Worm (Caenorhabditis elegans) whole organism, L3 larva: Measurements from ENCODE around the gene hog-1.
A peak's percentile ranks its signal among the peaks of the same experiment; 100 is the strongest.

ENCODE experiments used
- ceh-16 ChIP-seq: sonication (generic microtip); optimal IDR thresholded peaks from 2 replicates; lab custom pipeline; 2017; ENCODE audit warnings: missing biosample characterization, missing genetic modification characterization
- ceh-28 ChIP-seq: fragments of 150-350 bp; optimal IDR thresholded peaks from 2 replicates; lab custom pipeline; 2014; ENCODE audit warnings: missing biosample characterization, missing genetic modification reagents, missing genetic modification characterization
- ceh-9 ChIP-seq: sonication (generic microtip); optimal IDR thresholded peaks from 2 replicates; lab custom pipeline; 2018; ENCODE audit warnings: missing biosample characterization, missing genetic modification characterization
- daf-12 ChIP-seq: fragments of 150-350 bp; optimal IDR thresholded peaks from 2 replicates; lab custom pipeline; 2014; ENCODE audit warnings: missing biosample characterization, missing genetic modification reagents, missing genetic modification characterization
- lin-39 ChIP-seq: fragments of 150-350 bp; optimal IDR thresholded peaks from 2 replicates; lab custom pipeline; 2018; ENCODE audit warnings: missing biosample characterization, missing genetic modification reagents, missing genetic modification characterization
- nhr-12 ChIP-seq: fragments of 150-350 bp; optimal IDR thresholded peaks from 2 replicates; lab custom pipeline; 2014; ENCODE audit warnings: missing biosample characterization, missing genetic modification characterization
- nhr-43 ChIP-seq: sonication (generic microtip); optimal IDR thresholded peaks from 2 replicates; lab custom pipeline; 2016; ENCODE audit warnings: mild to moderate bottlenecking, missing genetic modification characterization, missing compliant biosample characterization; ENCODE audit not compliant: poor library complexity, severe bottlenecking
- nhr-76 ChIP-seq: fragments of 150-350 bp; sonication (generic microtip); optimal IDR thresholded peaks from 5 replicates; lab custom pipeline; 2014; ENCODE audit warnings: missing biosample characterization, missing genetic modification characterization
- nhr-77 ChIP-seq: fragments of 150-350 bp; optimal IDR thresholded peaks from 2 replicates; lab custom pipeline; 2014; ENCODE audit warnings: missing biosample characterization, missing genetic modification characterization
- tbx-2 ChIP-seq: sonication (generic microtip); optimal IDR thresholded peaks from 2 replicates; lab custom pipeline; 2016; ENCODE audit warnings: mild to moderate bottlenecking, missing genetic modification characterization, missing compliant biosample characterization

DNA sequence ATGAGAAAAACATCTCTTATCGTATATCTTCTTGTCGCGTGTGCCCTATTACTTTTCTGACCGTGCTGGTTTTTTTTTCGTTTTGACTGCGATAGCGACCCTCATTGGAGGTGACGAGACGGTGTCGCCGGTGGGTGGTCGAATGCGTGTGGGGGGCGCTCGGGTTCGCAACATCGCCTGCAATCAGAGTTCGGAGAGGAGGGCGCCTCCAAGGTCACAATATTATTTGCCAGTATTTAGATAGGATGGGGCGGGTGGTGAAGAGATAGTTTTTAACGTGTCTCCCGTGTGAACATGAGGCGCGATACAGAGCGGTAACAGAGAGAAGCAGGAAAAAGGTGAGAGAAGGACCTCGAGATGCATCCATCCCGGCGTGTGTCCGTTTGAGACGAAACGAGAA, 33.2 kb downstream of the hog-1 start:
- TF ChIP-seq nhr-76 (no peak), ceh-28 (tag; lab: Kevin White, UChicago) (no peak), nhr-43 (tag; lab: Kevin White, UChicago) (peak; percentile 30), nhr-12 (tag; lab: Kevin White, UChicago) (no peak), ceh-16 (tag; lab: Kevin White, UChicago) (no peak), tbx-2 (no peak), lin-39 (tag; lab: Kevin White, UChicago) (no peak), nhr-77 (tag; lab: Kevin White, UChicago) (no peak), daf-12 (no peak), ceh-9 (tag; lab: Kevin White, UChicago) (no peak)
